Worm (Caenorhabditis elegans) whole organism, L4/young adult: ENCODE measurements around the gene F57G9.7.

Experiments
- dao-5 ChIP-seq: sonication (generic microtip); optimal IDR thresholded peaks from 2 replicates; lab custom pipeline; 2016; ENCODE audit warnings: missing genotype, missing genetic modification characterization, moderate library complexity, missing compliant biosample characterization
- him-1 ChIP-seq: sonication (generic microtip); optimal IDR thresholded peaks from 2 replicates; lab custom pipeline; 2016; ENCODE audit warnings: missing genotype, missing genetic modification reagents, missing genetic modification characterization, missing compliant biosample characterization

ce11 chrII:12417514-12417913, 20.0 kb upstream of the F57G9.7 start, which contains the start of gene sre-27:
- no peak for TF ChIP-seq him-1 (tag; lab: Kevin White, UChicago)
- no peak for TF ChIP-seq dao-5 (tag; lab: Kevin White, UChicago)
